Worm (Caenorhabditis elegans) whole organism, L1 larva: ENCODE measurements around the gene cey-1.

Experiments used
- fkh-8 ChIP-seq: sonication (generic microtip); optimal IDR thresholded peaks from 2 replicates; lab custom pipeline; 2016; ENCODE audit warnings: mild to moderate bottlenecking, missing genetic modification characterization, missing compliant biosample characterization
- jun-1 ChIP-seq: fragments of 150-350 bp; optimal IDR thresholded peaks from 2 replicates; lab custom pipeline; 2014; ENCODE audit warnings: missing biosample characterization, missing genetic modification reagents, missing genetic modification characterization
- lin-13 ChIP-seq: fragments of 150-350 bp; optimal IDR thresholded peaks from 2 replicates; lab custom pipeline; 2014; ENCODE audit warnings: missing biosample characterization, missing genetic modification reagents, missing genetic modification characterization
- mep-1 ChIP-seq: fragments of 150-350 bp; optimal IDR thresholded peaks from 2 replicates; lab custom pipeline; 2014; ENCODE audit warnings: missing biosample characterization, missing genetic modification characterization
- pag-3 ChIP-seq: sonication (generic microtip); optimal IDR thresholded peaks from 2 replicates; lab custom pipeline; 2017; ENCODE audit warnings: missing genetic modification characterization, mild to moderate bottlenecking, missing compliant biosample characterization, antibody characterized with exemption, borderline replicate concordance; ENCODE audit not compliant: insufficient read depth
- tbx-2 ChIP-seq: sonication (generic microtip); optimal IDR thresholded peaks from 2 replicates; lab custom pipeline; 2016; ENCODE audit warnings: missing genetic modification characterization, missing compliant biosample characterization

ce11 chrII:11041846-11042262 is 848 bp upstream of the cey-1 start:
- TF ChIP-seq jun-1 (tag; lab: Kevin White, UChicago) (no peak), lin-13 (GFP tag; lab: Kevin White, UChicago) (no peak), fkh-8 (peak; percentile 91), pag-3 (tag; lab: Kevin White, UChicago) (no peak), tbx-2 (no peak), mep-1 (peak; percentile 7)
